Fruit fly (Drosophila melanogaster) whole organism, embryonic: Measurements from ENCODE around the gene CG34425.

Source experiments
- Bdp1 ChIP-seq: fragments of 200-800 bp; sonication (Bioruptor generic); optimal IDR thresholded peaks from 3 replicates; lab custom pipeline; 2016; ENCODE audit warnings: missing biosample characterization, missing genetic modification characterization
- CG11560 ChIP-seq: fragments of 200-800 bp; sonication (Bioruptor generic); IDR thresholded peaks from 3 replicates; pipeline ENCODE4 v1.3.6; 2022; ENCODE audit warnings: missing biosample characterization, missing genetic modification characterization
- CG12659 ChIP-seq: fragments of 200-800 bp; sonication (Bioruptor generic); optimal IDR thresholded peaks from 3 replicates; lab custom pipeline; 2017; ENCODE audit warnings: mild to moderate bottlenecking, missing biosample characterization, missing genetic modification reagents, missing genetic modification characterization
- CG13287 ChIP-seq: fragments of 200-800 bp; sonication (Bioruptor generic); IDR thresholded peaks from 2 replicates; pipeline ENCODE4 v1.3.6; 2022; ENCODE audit warnings: missing biosample characterization, missing genetic modification characterization; ENCODE audit not compliant: partially characterized antibody
- CG13296 ChIP-seq: fragments of 200-800 bp; sonication (Bioruptor generic); optimal IDR thresholded peaks from 3 replicates; lab custom pipeline; 2018; ENCODE audit warnings: missing biosample characterization, mild to moderate bottlenecking, missing genetic modification characterization
- CG15514 ChIP-seq: fragments of 200-800 bp; sonication (Bioruptor generic); optimal IDR thresholded peaks from 3 replicates; lab custom pipeline; 2017; ENCODE audit warnings: missing biosample characterization, missing genetic modification characterization, mild to moderate bottlenecking, moderate library complexity, missing genetic modification reagents
- CG1603 ChIP-seq: fragments of 200-800 bp; sonication (Bioruptor generic); optimal IDR thresholded peaks from 2 replicates; lab custom pipeline; 2019; ENCODE audit warnings: missing biosample characterization, mild to moderate bottlenecking, missing genetic modification characterization, moderate library complexity
- CG16813 ChIP-seq: fragments of 200-800 bp; sonication (Bioruptor generic); IDR thresholded peaks from 3 replicates; pipeline ENCODE4 v1.3.6; 2022; ENCODE audit warnings: missing biosample characterization, missing genetic modification characterization; ENCODE audit not compliant: partially characterized antibody
- CG18011 ChIP-seq: fragments of 200-800 bp; sonication (Bioruptor generic); optimal IDR thresholded peaks from 2 replicates; lab custom pipeline; 2017; ENCODE audit warnings: missing biosample characterization, missing genetic modification characterization, mild to moderate bottlenecking, moderate library complexity, missing genotype
- CG2116 ChIP-seq: fragments of 200-800 bp; sonication (Bioruptor generic); optimal IDR thresholded peaks from 3 replicates; lab custom pipeline; 2018; ENCODE audit warnings: missing biosample characterization, mild to moderate bottlenecking, missing genetic modification characterization
- CG30020 ChIP-seq: fragments of 200-800 bp; optimal IDR thresholded peaks from 2 replicates; lab custom pipeline; 2019; ENCODE audit warnings: missing biosample characterization, mild to moderate bottlenecking, missing genetic modification characterization, moderate library complexity
- CG30403 ChIP-seq: fragments of 200-800 bp; sonication (Bioruptor generic); optimal IDR thresholded peaks from 3 replicates; lab custom pipeline; 2016; ENCODE audit warnings: missing biosample characterization, missing genetic modification characterization
- CG3995 ChIP-seq: fragments of 200-800 bp; sonication (Bioruptor generic); optimal IDR thresholded peaks from 3 replicates; lab custom pipeline; 2016; ENCODE audit warnings: missing biosample characterization, missing genetic modification characterization
- CG4424 ChIP-seq: fragments of 200-800 bp; sonication (Bioruptor generic); optimal IDR thresholded peaks from 3 replicates; lab custom pipeline; 2016; ENCODE audit warnings: missing biosample characterization, missing genetic modification characterization
- CG5180 ChIP-seq: fragments of 200-800 bp; sonication (Bioruptor generic); optimal IDR thresholded peaks from 3 replicates; lab custom pipeline; 2017; ENCODE audit warnings: missing biosample characterization, missing genetic modification characterization, mild to moderate bottlenecking, moderate library complexity, missing genetic modification reagents
- CG6791 ChIP-seq: fragments of 200-800 bp; sonication (Bioruptor generic); IDR thresholded peaks from 3 replicates; pipeline ENCODE4 v1.3.6; 2022; ENCODE audit warnings: missing biosample characterization, missing genetic modification characterization; ENCODE audit not compliant: partially characterized antibody
- CG6813 ChIP-seq: fragments of 200-800 bp; sonication (Bioruptor generic); optimal IDR thresholded peaks from 2 replicates; lab custom pipeline; 2017; ENCODE audit warnings: missing biosample characterization, missing genetic modification characterization, mild to moderate bottlenecking, moderate library complexity, missing genetic modification reagents
- CG9797 ChIP-seq: fragments of 200-800 bp; sonication (Bioruptor generic); optimal IDR thresholded peaks from 3 replicates; lab custom pipeline; 2018; ENCODE audit warnings: missing biosample characterization, mild to moderate bottlenecking, missing genetic modification characterization
- CG9932 ChIP-seq: fragments of 200-800 bp; sonication (Bioruptor generic); IDR thresholded peaks from 2 replicates; pipeline ENCODE4 v1.3.6; 2022; ENCODE audit warnings: missing biosample characterization, missing genetic modification characterization
- CoRest ChIP-seq: fragments of 200-800 bp; sonication (Bioruptor generic); optimal IDR thresholded peaks from 3 replicates; lab custom pipeline; 2018; ENCODE audit warnings: missing biosample characterization, mild to moderate bottlenecking, missing genetic modification characterization, moderate library complexity
- Dref ChIP-seq: fragments of 200-800 bp; sonication (Bioruptor generic); IDR thresholded peaks from 2 replicates; pipeline ENCODE4 v1.3.6; 2022; ENCODE audit warnings: missing biosample characterization, missing genetic modification characterization
- E2f2 ChIP-seq: fragments of 200-800 bp; sonication (Bioruptor generic); IDR thresholded peaks from 2 replicates; pipeline ENCODE4 v1.3.6; 2022; ENCODE audit warnings: missing biosample characterization, missing genetic modification characterization
- Gug ChIP-seq: fragments of 200-800 bp; sonication (Bioruptor generic); IDR thresholded peaks from 4 replicates; pipeline ENCODE4 v1.3.6; 2022; ENCODE audit warnings: missing biosample characterization, missing genetic modification characterization
- Lhr ChIP-seq: fragments of 200-800 bp; sonication (Bioruptor generic); optimal IDR thresholded peaks from 3 replicates; lab custom pipeline; 2017; ENCODE audit warnings: mild to moderate bottlenecking, missing biosample characterization, missing genetic modification reagents, missing genetic modification characterization
- Lpt ChIP-seq: fragments of >200 bp; optimal IDR thresholded peaks from 2 replicates; lab custom pipeline; 2018; ENCODE audit warnings: missing biosample characterization, missing genetic modification characterization
- MESR4 ChIP-seq: fragments of 200-800 bp; sonication (Bioruptor generic); optimal IDR thresholded peaks from 2 replicates; lab custom pipeline; 2018; ENCODE audit warnings: missing biosample characterization, mild to moderate bottlenecking, missing genetic modification characterization, moderate library complexity
- Mad ChIP-seq: fragments of 200-800 bp; sonication (Bioruptor generic); optimal IDR thresholded peaks from 2 replicates; lab custom pipeline; 2016; ENCODE audit warnings: missing biosample characterization, missing genetic modification characterization
- Nf-YC ChIP-seq: fragments of 200-800 bp; optimal IDR thresholded peaks from 3 replicates; lab custom pipeline; 2019; ENCODE audit warnings: missing biosample characterization, mild to moderate bottlenecking, missing genetic modification characterization, moderate library complexity
- Sox100B ChIP-seq: fragments of 200-800 bp; sonication (Bioruptor generic); optimal IDR thresholded peaks from 3 replicates; lab custom pipeline; 2018; ENCODE audit warnings: missing biosample characterization, mild to moderate bottlenecking, missing genetic modification characterization
- Xrp1 ChIP-seq: fragments of 200-800 bp; sonication (Bioruptor generic); IDR thresholded peaks from 2 replicates; pipeline ENCODE4 v1.3.6; 2022; ENCODE audit warnings: missing biosample characterization, missing genetic modification characterization
- ato ChIP-seq: fragments of 200-800 bp; sonication (Bioruptor generic); IDR thresholded peaks from 2 replicates; pipeline ENCODE4 v1.3.6; 2022; ENCODE audit warnings: missing biosample characterization, missing genetic modification characterization; ENCODE audit not compliant: partially characterized antibody
- gfzf ChIP-seq: fragments of 200-800 bp; sonication (Bioruptor generic); optimal IDR thresholded peaks from 2 replicates; lab custom pipeline; 2016; ENCODE audit warnings: missing biosample characterization, mild to moderate bottlenecking, missing genetic modification characterization, moderate library complexity
- klu ChIP-seq: fragments of 200-800 bp; sonication (Bioruptor generic); IDR thresholded peaks from 2 replicates; pipeline ENCODE4 v1.3.6; 2022; ENCODE audit warnings: missing biosample characterization, missing genetic modification characterization
- lola ChIP-seq, 3 experiments: fragments of >200 bp in 2 of 3; fragments of 200-800 bp in 1 of 3; sonication (Bioruptor generic) in 1 of 3; optimal IDR thresholded peaks; 2 replicates each; lab custom pipeline; 2017 to 2019; ENCODE audit warnings: missing biosample characterization in 3 of 3, missing genetic modification characterization in 3 of 3, mild to moderate bottlenecking in 1 of 3, moderate library complexity in 1 of 3
- nmo ChIP-seq: fragments of 200-800 bp; sonication (Bioruptor generic); optimal IDR thresholded peaks from 2 replicates; lab custom pipeline; 2018; ENCODE audit warnings: missing biosample characterization, mild to moderate bottlenecking, missing genetic modification characterization, moderate library complexity
- pzg ChIP-seq: fragments of 200-800 bp; sonication (Bioruptor generic); optimal IDR thresholded peaks from 3 replicates; lab custom pipeline; 2018; ENCODE audit warnings: missing biosample characterization, mild to moderate bottlenecking, missing genetic modification characterization, moderate library complexity
- row ChIP-seq: fragments of 200-800 bp; sonication (Bioruptor generic); IDR thresholded peaks from 3 replicates; pipeline ENCODE4 v1.3.6; 2022; ENCODE audit warnings: missing biosample characterization, missing genetic modification characterization
- sens ChIP-seq: fragments of 200-800 bp; sonication (Bioruptor generic); peaks from one replicate; lab custom pipeline; 2016; ENCODE audit warnings: missing biosample characterization, missing genetic modification characterization
- sens-2 ChIP-seq: fragments of 200-800 bp; sonication (Bioruptor generic); IDR thresholded peaks from 2 replicates; pipeline ENCODE4 v1.3.6; 2022; ENCODE audit warnings: missing biosample characterization, missing genetic modification characterization
- sna ChIP-seq: fragments of 200-800 bp; sonication (Bioruptor generic); IDR thresholded peaks from 2 replicates; pipeline ENCODE4 v1.3.6; 2022; ENCODE audit warnings: missing biosample characterization, missing genetic modification characterization; ENCODE audit not compliant: partially characterized antibody
- stwl ChIP-seq: fragments of 200-800 bp; sonication (Bioruptor generic); optimal IDR thresholded peaks from 3 replicates; lab custom pipeline; 2018; ENCODE audit warnings: missing biosample characterization, mild to moderate bottlenecking, missing genetic modification characterization, moderate library complexity
- tll ChIP-seq, 2 experiments: fragments of 200-800 bp in 1 of 2; fragments of >200 bp in 1 of 2; sonication (Bioruptor generic) in 1 of 2; optimal IDR thresholded peaks; 2 replicates each; lab custom pipeline; 2017 to 2019; ENCODE audit warnings: missing biosample characterization in 2 of 2, missing genetic modification characterization in 2 of 2, mild to moderate bottlenecking in 1 of 2, moderate library complexity in 1 of 2
- trem ChIP-seq: fragments of 200-800 bp; optimal IDR thresholded peaks from 3 replicates; lab custom pipeline; 2019; ENCODE audit warnings: missing biosample characterization, mild to moderate bottlenecking, missing genetic modification characterization, moderate library complexity
- unc-4 ChIP-seq: fragments of 200-800 bp; sonication (Bioruptor generic); IDR thresholded peaks from 2 replicates; pipeline ENCODE4 v1.3.6; 2022; ENCODE audit warnings: missing biosample characterization, missing genetic modification characterization; ENCODE audit not compliant: partially characterized antibody
- vnd ChIP-seq: fragments of 200-800 bp; sonication (Bioruptor generic); IDR thresholded peaks from 3 replicates; pipeline ENCODE4 v1.3.6; 2022; ENCODE audit warnings: missing biosample characterization, missing genetic modification characterization; ENCODE audit not compliant: partially characterized antibody
- zen2 ChIP-seq: fragments of 200-800 bp; sonication (Bioruptor generic); IDR thresholded peaks from 3 replicates; pipeline ENCODE4 v1.3.6; 2022; ENCODE audit warnings: missing biosample characterization, missing genetic modification characterization; ENCODE audit not compliant: partially characterized antibody

The CG34425 gene

DNA sequence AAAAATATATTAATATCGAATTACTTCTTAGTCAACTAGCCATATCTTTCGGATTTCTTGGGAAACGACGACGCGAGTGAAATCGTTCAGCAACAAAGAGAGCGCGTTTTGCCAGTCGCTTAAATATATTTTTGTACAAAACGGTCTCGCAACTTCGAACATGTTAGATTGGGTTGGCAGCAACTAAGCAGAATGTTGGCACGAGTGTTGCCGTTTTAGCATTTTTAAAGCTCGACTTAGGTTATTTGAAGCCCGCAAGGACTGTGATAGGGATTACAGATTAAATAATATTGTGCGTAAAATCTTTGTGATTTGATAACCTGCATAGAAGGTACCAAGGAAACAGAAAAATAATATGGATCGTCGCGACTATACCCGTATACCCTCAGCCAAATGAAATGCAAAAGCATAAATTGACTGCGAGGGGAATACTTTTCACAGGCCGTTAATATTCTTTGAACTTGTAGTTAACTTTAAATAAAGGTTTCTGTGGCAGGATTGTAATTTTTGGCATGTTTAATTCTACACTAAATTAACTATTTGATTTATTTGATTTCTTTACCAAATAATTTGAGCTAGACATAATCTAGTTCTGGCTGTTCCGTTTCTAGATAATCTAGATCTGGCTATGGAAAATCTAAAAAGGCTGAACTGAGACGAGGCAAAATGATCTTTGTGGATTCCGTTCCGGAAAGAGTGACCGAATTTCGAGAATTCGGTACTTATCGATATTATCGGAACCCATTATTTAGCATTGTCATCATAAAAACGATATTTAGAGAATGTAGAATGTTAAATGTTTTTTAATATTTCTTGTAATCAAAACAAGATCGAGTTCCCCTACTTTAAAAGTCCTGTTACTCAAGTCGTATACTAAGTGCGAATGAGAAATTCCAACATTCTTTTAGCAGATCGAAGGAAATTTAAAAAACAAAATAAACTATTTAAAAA is 26.9 kb downstream of the CG34425 start, which contains the start of gene CG31523 (continued):
- TF ChIP-seq Lhr (GFP tag; lab: Kevin White, UChicago) (peak; percentile 59), gfzf (peak; percentile 55), CG9932 (peak; percentile 23; the same call in 1 of the 2 replicates), Dref (peak; percentile 64), CG18011 (GFP tag; lab: Kevin White, UChicago) (no peak), CG15514 (GFP tag; lab: Kevin White, UChicago) (peak; percentile 49), Bdp1 (GFP tag; lab: Kevin White, UChicago) (no peak), CG1603 (tag; lab: Kevin White, UChicago) (peak; percentile 49), CG12659 (GFP tag; lab: Kevin White, UChicago) (peak; percentile 31), Gug (GFP tag; lab: Robert Waterston, UW) (no peak), CG16813 (peak; percentile 76), nmo (GFP tag; lab: Kevin White, UChicago) (peak; percentile 48), CG3995 (GFP tag; lab: Kevin White, UChicago) (peak; percentile 67), CG13287 (GFP tag; lab: Robert Waterston, UW) (peak; percentile 78), row (GFP tag; lab: Robert Waterston, UW) (peak; percentile 89), unc-4 (GFP tag; lab: Robert Waterston, UW) (peak; percentile 63), E2f2 (GFP tag; lab: Robert Waterston, UW) (peak; percentile 46; the same call in 1 of the 2 replicates), sens-2 (no peak), CG6791 (GFP tag; lab: Robert Waterston, UW) (peak; percentile 83), Lpt (GFP tag; lab: Kevin White, UChicago) (no peak), sens (GFP tag; lab: Kevin White, UChicago) (peak; percentile 49), zen2 (GFP tag; lab: Robert Waterston, UW) (peak; percentile 62; the same call in 2 of the 3 replicates), CG11560 (tag; lab: Robert Waterston, UW) (no peak), MESR4 (GFP tag; lab: Kevin White, UChicago) (no peak), Sox100B (GFP tag; lab: Kevin White, UChicago) (peak; percentile 11), CG30020 (tag; lab: Kevin White, UChicago) (peak; percentile 21), Nf-YC (tag; lab: Kevin White, UChicago) (no peak), CoRest (peak; percentile 41), CG5180 (GFP tag; lab: Kevin White, UChicago) (peak; percentile 99), CG6813 (GFP tag; lab: Kevin White, UChicago) (no peak), pzg (GFP tag; lab: Kevin White, UChicago) (peak; percentile 45), tll (GFP tag; optimal IDR thresholded peaks at IDR 0.05; lab: Kevin White, UChicago) (peak; percentile 32 to 90), CG30403 (GFP tag; lab: Kevin White, UChicago) (peak; percentile 14), trem (tag; lab: Kevin White, UChicago) (peak; percentile 0), CG9797 (GFP tag; lab: Kevin White, UChicago) (peak; percentile 42), CG4424 (GFP tag; lab: Kevin White, UChicago) (peak; percentile 19), lola (GFP tag; optimal IDR thresholded peaks at IDR 0.05; lab: Kevin White, UChicago) (peak in 1 of 3 experiments; percentile 12), sna (GFP tag; lab: Robert Waterston, UW) (peak; percentile 82), stwl (tag; lab: Kevin White, UChicago) (peak; percentile 83), Mad (GFP tag; lab: Kevin White, UChicago) (no peak), vnd (0 out of 3 replicates have a peak, but pooled peaks have one; percentile 56), klu (GFP tag; lab: Robert Waterston, UW) (no peak), CG13296 (GFP tag; lab: Kevin White, UChicago) (no peak), Xrp1 (GFP tag; lab: Robert Waterston, UW) (no peak), ato (GFP tag; lab: Robert Waterston, UW) (peak; percentile 37; the same call in 1 of the 2 replicates), CG2116 (no peak)
